Fruit fly (Drosophila melanogaster) whole organism: ENCODE measurements around the gene Mur29B.

ENCODE experiments used
- CG8478 ChIP-seq: fragments of >200 bp; optimal IDR thresholded peaks from 2 replicates; lab custom pipeline; 2018; ENCODE audit warnings: inconsistent platforms
- pan ChIP-seq: fragments of >200 bp; optimal IDR thresholded peaks from 2 replicates; lab custom pipeline; 2017
- psq ChIP-seq: fragments of >200 bp; optimal IDR thresholded peaks from 2 replicates; lab custom pipeline; 2017
- usp ChIP-seq: fragments of >200 bp; optimal IDR thresholded peaks from 2 replicates; lab custom pipeline; 2017; ENCODE audit warnings: missing biosample characterization, missing genetic modification characterization, mixed read lengths

- TF ChIP-seq pan (lab: Kevin White, UChicago) (no peak), usp (GFP tag; lab: Kevin White, UChicago) (no peak), psq (no peak), CG8478 (lab: Kevin White, UChicago) (no peak)
These were observed 37.2 kb downstream of the Mur29B start, which contains the start of gene CG42819 for dm6 chr2L:8389231-8389630.
